Worm (Caenorhabditis elegans) whole organism, mixed stage, embryonic: ENCODE measurements around the gene cal-5.

ENCODE experiments used
- elt-1 ChIP-seq: sonication (generic microtip); optimal IDR thresholded peaks from 2 replicates; lab custom pipeline; 2017; ENCODE audit warnings: missing genetic modification characterization, mild to moderate bottlenecking, missing compliant biosample characterization, antibody characterized with exemption, moderate library complexity, borderline replicate concordance; ENCODE audit not compliant: insufficient read depth
- elt-3 ChIP-seq: fragments of 150-350 bp; optimal IDR thresholded peaks from 2 replicates; lab custom pipeline; 2014; ENCODE audit warnings: missing biosample characterization, missing genetic modification characterization

ce11 chrX:5103422-5103821 lies 25.7 kb upstream of the cal-5 start:
- no peak for TF ChIP-seq elt-3 (tag; lab: Kevin White, UChicago)
- TF ChIP-seq elt-1, result no peak
